Worm (Caenorhabditis elegans): ENCODE results near the gene B0244.5.

The B0244.5 gene

ce11 chrIII:5715467-5715866, 29.2 kb upstream of the B0244.5 start (continued):
- TF ChIP-seq zag-1 (tag; optimal IDR thresholded peaks at IDR 0.05): no peak
- TF ChIP-seq ceh-28 (tag; optimal IDR thresholded peaks at IDR 0.05): peak; percentile 65
- TF ChIP-seq nhr-23 (tag; optimal IDR thresholded peaks at IDR 0.05): peak; percentile 63

DNA sequence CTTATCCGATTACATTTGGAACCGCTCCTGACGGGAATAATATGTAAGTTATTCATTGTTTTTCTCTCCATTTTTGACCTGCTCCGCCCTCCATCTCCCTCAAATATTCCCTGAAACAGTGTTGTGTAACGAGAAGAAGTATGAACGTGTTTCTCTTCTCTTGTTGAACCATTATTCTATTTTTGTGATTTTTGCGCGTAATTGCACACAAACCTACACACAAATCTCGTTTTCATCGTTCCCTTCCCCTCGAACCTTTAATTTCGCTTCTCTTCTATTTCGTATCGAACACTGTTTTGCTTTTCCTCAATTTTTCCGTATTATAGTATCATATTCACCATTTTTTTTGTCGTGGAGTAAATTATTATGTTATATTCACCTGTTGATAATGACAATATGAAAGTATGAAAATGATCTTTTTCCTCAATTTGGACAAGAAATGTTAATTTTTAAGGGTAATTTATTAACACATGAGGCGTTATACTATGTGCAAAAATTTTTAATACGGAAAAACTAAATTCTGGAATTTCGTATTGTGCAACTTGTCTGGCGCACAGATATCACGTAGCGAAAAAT, 27.4 kb upstream of the B0244.5 start:
- peak; percentile 3 for TF ChIP-seq elt-2 (tag; optimal IDR thresholded peaks at IDR 0.05)
- TF ChIP-seq lsy-12 (tag; optimal IDR thresholded peaks at IDR 0.05): peak; percentile 18
- TF ChIP-seq ama-1 (optimal IDR thresholded peaks at IDR 0.05): peak; percentile 77
- no peak for TF ChIP-seq nhr-77 (tag; optimal IDR thresholded peaks at IDR 0.05)

DNA sequence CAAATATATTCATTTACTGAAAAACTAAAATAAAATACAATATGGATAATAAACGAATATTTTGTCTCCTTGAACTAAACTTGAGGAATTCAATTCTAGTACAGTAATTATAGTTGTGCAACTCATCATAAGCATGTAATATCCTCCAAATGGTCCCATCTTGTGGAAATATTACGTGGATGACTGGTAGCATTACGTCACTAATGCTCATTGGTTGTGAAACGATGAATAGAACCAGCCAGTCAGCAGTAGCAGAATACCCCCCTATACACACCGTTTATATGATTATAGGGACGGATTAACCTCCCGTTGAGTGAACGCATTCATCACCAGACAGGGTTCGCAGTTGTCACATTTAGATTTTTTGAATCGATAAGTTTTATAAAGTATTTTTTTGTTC, 26.3 kb upstream of the B0244.5 start:
- TF ChIP-seq mdl-1 (tag; optimal IDR thresholded peaks at IDR 0.05): no peak
- TF ChIP-seq zag-1 (tag; optimal IDR thresholded peaks at IDR 0.05): no peak
- no peak for TF ChIP-seq ceh-16 (tag; optimal IDR thresholded peaks at IDR 0.05)
- TF ChIP-seq nhr-67 (tag; optimal IDR thresholded peaks at IDR 0.05): no peak
- no peak for TF ChIP-seq eor-1 (tag; optimal IDR thresholded peaks at IDR 0.05)
- no peak for TF ChIP-seq pqm-1 (tag; optimal IDR thresholded peaks at IDR 0.05)
- TF ChIP-seq ztf-4 (tag; optimal IDR thresholded peaks at IDR 0.05): no peak
- no peak for TF ChIP-seq aly-2 (tag; optimal IDR thresholded peaks at IDR 0.05)
- no peak for TF ChIP-seq nhr-43 (tag; optimal IDR thresholded peaks at IDR 0.05; ENCODE audit: poor library complexity, severe bottlenecking)
- TF ChIP-seq lin-15B (tag; optimal IDR thresholded peaks at IDR 0.05): no peak

- TF ChIP-seq nhr-25 (tag; optimal IDR thresholded peaks at IDR 0.05) (peak; percentile 7), sea-2 (GFP tag; optimal IDR thresholded peaks at IDR 0.05) (no peak), unc-62 (GFP tag; optimal IDR thresholded peaks at IDR 0.05) (no peak), elt-1 (tag; optimal IDR thresholded peaks at IDR 0.05) (peak; percentile 48)
These were observed 25.4 kb upstream of the B0244.5 start for ce11 chrIII:5719105-5719831.

DNA sequence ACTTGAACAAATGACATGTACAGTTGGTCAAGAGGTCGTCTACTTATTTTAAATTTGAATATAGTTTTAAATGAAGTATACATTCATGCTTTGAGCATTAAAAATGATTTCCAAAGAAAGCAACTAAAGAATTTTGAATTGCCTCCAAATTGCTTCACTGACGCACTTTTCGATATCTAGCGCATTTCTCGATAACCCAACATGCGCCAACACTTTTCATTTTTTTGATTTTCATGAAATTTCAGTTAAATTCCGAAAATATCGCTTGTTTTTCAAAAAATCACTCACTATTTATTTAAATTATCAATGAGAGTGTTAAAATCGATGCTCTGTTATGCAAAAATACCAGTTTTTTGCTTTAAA, 24.9 kb upstream of the B0244.5 start:
- TF ChIP-seq egl-27 (tag; optimal IDR thresholded peaks at IDR 0.05) (no peak), lin-15B (tag; optimal IDR thresholded peaks at IDR 0.05) (peak; percentile 21)

- TF ChIP-seq snpc-4 (tag; optimal IDR thresholded peaks at IDR 0.05): no peak
- TF ChIP-seq lin-39 (tag; optimal IDR thresholded peaks at IDR 0.05): no peak
- TF ChIP-seq skn-1 (tag; optimal IDR thresholded peaks at IDR 0.05): no peak
- TF ChIP-seq fkh-10 (GFP tag; optimal IDR thresholded peaks at IDR 0.05): no peak
- no peak for TF ChIP-seq hmg-11 (tag; optimal IDR thresholded peaks at IDR 0.05)
- no peak for TF ChIP-seq pha-4 (tag; optimal IDR thresholded peaks at IDR 0.05)
- no peak for TF ChIP-seq ceh-82 (tag; optimal IDR thresholded peaks at IDR 0.05)
- TF ChIP-seq unc-39 (tag; optimal IDR thresholded peaks at IDR 0.05): no peak
- no peak for TF ChIP-seq nhr-12 (tag; optimal IDR thresholded peaks at IDR 0.05)
- no peak for TF ChIP-seq nhr-76 (tag; optimal IDR thresholded peaks at IDR 0.05)
- TF ChIP-seq nhr-25 (tag; optimal IDR thresholded peaks at IDR 0.05): no peak
- TF ChIP-seq daf-12 (tag; optimal IDR thresholded peaks at IDR 0.05): no peak
These were observed 24.2 kb upstream of the B0244.5 start for ce11 chrIII:5720266-5721019.

All from whole organism, L3 larva.